Fruit fly (Drosophila melanogaster): ENCODE measurements around the gene Arp5.

The Arp5 gene

DNA sequence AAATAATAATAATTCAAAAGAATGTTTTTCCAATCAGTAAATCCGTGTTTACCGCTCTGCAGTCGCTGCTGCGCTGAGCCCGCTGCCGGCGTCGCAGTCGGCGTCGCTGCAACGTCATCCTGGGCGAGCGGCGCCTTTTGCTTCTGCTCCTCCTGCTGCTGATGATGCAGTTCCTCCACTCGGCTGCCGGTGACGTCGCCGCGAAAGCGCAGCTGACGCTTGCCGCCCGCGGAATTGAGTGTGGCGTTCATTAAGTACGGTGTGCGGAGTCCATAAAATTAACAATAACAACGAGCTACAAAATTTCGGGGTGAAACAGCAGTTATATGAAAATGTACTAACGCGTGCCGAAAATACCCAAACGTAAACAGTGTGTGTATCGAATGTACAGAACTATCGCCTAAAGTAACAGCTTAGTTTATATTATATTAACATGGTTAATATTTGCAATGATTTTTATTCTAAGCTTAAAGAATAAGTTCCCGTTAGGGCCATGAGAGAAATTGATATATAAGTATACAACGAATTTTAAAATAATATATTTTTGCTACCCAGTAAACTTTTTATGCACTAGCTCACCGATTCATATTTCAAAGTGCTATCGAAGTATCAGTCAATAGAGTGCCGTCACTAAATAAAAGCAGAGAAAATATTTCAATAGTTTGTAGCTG lies 21.1 kb upstream of the Arp5 start, which contains the start of the genes CG7218 and Cbp20 (continued):
- TF ChIP-seq CG10565 (GFP tag; optimal IDR thresholded peaks at IDR 0.05), result no peak
- peak; percentile 57 for TF ChIP-seq bcd (GFP tag; optimal IDR thresholded peaks at IDR 0.05)
- no peak for TF ChIP-seq CG3407 (GFP tag; optimal IDR thresholded peaks at IDR 0.05)
- TF ChIP-seq pzg (GFP tag; optimal IDR thresholded peaks at IDR 0.05), result peak; percentile 69
- TF ChIP-seq Fer1 (GFP tag; optimal IDR thresholded peaks at IDR 0.05), result peak; percentile 30
- TF ChIP-seq CG7839 (tag; optimal IDR thresholded peaks at IDR 0.05), result peak; percentile 65
- peak; percentile 94 for TF ChIP-seq Ets65A (GFP tag)
- TF ChIP-seq B-H2 (GFP tag; optimal IDR thresholded peaks at IDR 0.05), result peak; percentile 77
- TF ChIP-seq Sox100B (GFP tag; optimal IDR thresholded peaks at IDR 0.05), result peak; percentile 35
- TF ChIP-seq TFAM (GFP tag; optimal IDR thresholded peaks at IDR 0.05), result no peak
- peak; percentile 73 for TF ChIP-seq CG14441 (GFP tag; IDR thresholded peaks at IDR 0.05)
- TF ChIP-seq fu2 (GFP tag; optimal IDR thresholded peaks at IDR 0.05), result peak; percentile 32
- peak; percentile 84 for TF ChIP-seq CoRest (tag; optimal IDR thresholded peaks at IDR 0.05)
- no peak for TF ChIP-seq eve (GFP tag; optimal IDR thresholded peaks at IDR 0.05)
- peak; percentile 11 for TF ChIP-seq CG3838 (GFP tag; optimal IDR thresholded peaks at IDR 0.05)
- peak; percentile 65 for TF ChIP-seq CG31441 (GFP tag; IDR thresholded peaks at IDR 0.05)
- TF ChIP-seq Ptx1 (GFP tag; IDR thresholded peaks at IDR 0.05), result peak; percentile 83
- TF ChIP-seq CG12769 (tag; optimal IDR thresholded peaks at IDR 0.05), result peak; percentile 69
- peak; percentile 64 for TF ChIP-seq pho (GFP tag; optimal IDR thresholded peaks at IDR 0.05)
- peak; percentile 58 to 71 for TF ChIP-seq Pdp1 (GFP tag; optimal IDR thresholded peaks at IDR 0.05)
- TF ChIP-seq Xbp1 (GFP tag; optimal IDR thresholded peaks at IDR 0.05), result peak; percentile 84
- peak; percentile 68 for TF ChIP-seq Nf-YC (tag; optimal IDR thresholded peaks at IDR 0.05)
- peak; percentile 65; the same call in 2 of the 3 replicates for TF ChIP-seq CG7963 (GFP tag; IDR thresholded peaks at IDR 0.05; ENCODE audit: partially characterized antibody)
- no peak for TF ChIP-seq CkIIα-i1 (GFP tag; IDR thresholded peaks at IDR 0.05)
- no peak for TF ChIP-seq btn (GFP tag; optimal IDR thresholded peaks at IDR 0.05)
- no peak for TF ChIP-seq kah (GFP tag; optimal IDR thresholded peaks at IDR 0.05)
- no peak for TF ChIP-seq Neu2 (GFP tag; optimal IDR thresholded peaks at IDR 0.05; ENCODE audit: borderline replicate concordance)
- peak; percentile 62; the same call in 1 of the 2 replicates for TF ChIP-seq rib (GFP tag; IDR thresholded peaks at IDR 0.05)
- TF ChIP-seq az2 (GFP tag; optimal IDR thresholded peaks at IDR 0.05), result peak; percentile 83
- TF ChIP-seq CG9609 (GFP tag; optimal IDR thresholded peaks at IDR 0.05), result peak; percentile 50
- TF ChIP-seq CG15696 (tag; optimal IDR thresholded peaks at IDR 0.05), result peak; percentile 49
- TF ChIP-seq CG10274 (GFP tag; optimal IDR thresholded peaks at IDR 0.05), result no peak
- TF ChIP-seq NK7.1 (GFP tag; optimal IDR thresholded peaks at IDR 0.05), result no peak
- TF ChIP-seq CG10543 (GFP tag; optimal IDR thresholded peaks at IDR 0.05), result peak; percentile 52
- peak; percentile 45 for TF ChIP-seq CG10462 (GFP tag; optimal IDR thresholded peaks at IDR 0.05)
- peak; percentile 49; the same call in 1 of the 2 replicates for TF ChIP-seq Awh (GFP tag; IDR thresholded peaks at IDR 0.05)
- peak; percentile 21 for TF ChIP-seq CG7928 (GFP tag; optimal IDR thresholded peaks at IDR 0.05)
- TF ChIP-seq CG15073 (GFP tag; optimal IDR thresholded peaks at IDR 0.05), result no peak
- TF ChIP-seq wek (GFP tag; optimal IDR thresholded peaks at IDR 0.05), result no peak
- peak; percentile 97 for TF ChIP-seq CG3995 (GFP tag; optimal IDR thresholded peaks at IDR 0.05)
- no peak for TF ChIP-seq CG1792 (GFP tag; optimal IDR thresholded peaks at IDR 0.05)
- TF ChIP-seq CG14710 (tag; optimal IDR thresholded peaks at IDR 0.05), result peak; percentile 82
- peak; percentile 94 for TF ChIP-seq BEAF-32 (GFP tag; optimal IDR thresholded peaks at IDR 0.05)
- TF ChIP-seq CG12104 (GFP tag; optimal IDR thresholded peaks at IDR 0.05), result no peak
- TF ChIP-seq CG2116 (GFP tag; optimal IDR thresholded peaks at IDR 0.05), result peak; percentile 83
- TF ChIP-seq CG11504 (tag; optimal IDR thresholded peaks at IDR 0.05), result peak; percentile 70
- peak; percentile 60 for TF ChIP-seq Ets97D (GFP tag; optimal IDR thresholded peaks at IDR 0.05)
- peak; percentile 95 for TF ChIP-seq NFAT (GFP tag; IDR thresholded peaks at IDR 0.05)
- no peak for TF ChIP-seq seq (GFP tag; IDR thresholded peaks at IDR 0.05)
- TF ChIP-seq Ravus (GFP tag; IDR thresholded peaks at IDR 0.05), result no peak
